Worm (Caenorhabditis elegans): ENCODE results near the gene sel-12.

- TF ChIP-seq ztf-4 (tag; optimal IDR thresholded peaks at IDR 0.05) (no peak), fkh-4 (tag; optimal IDR thresholded peaks at IDR 0.05; ENCODE audit: borderline replicate concordance) (no peak), nhr-11 (tag; optimal IDR thresholded peaks at IDR 0.05) (no peak), lin-35 (GFP tag; optimal IDR thresholded peaks at IDR 0.05) (no peak), nhr-90 (tag; optimal IDR thresholded peaks at IDR 0.05; ENCODE audit: poor library complexity) (no peak), mdl-1 (tag; optimal IDR thresholded peaks at IDR 0.05) (no peak), unc-130 (tag; optimal IDR thresholded peaks at IDR 0.05) (no peak), ceh-82 (tag; optimal IDR thresholded peaks at IDR 0.05) (no peak), nhr-76 (tag; optimal IDR thresholded peaks at IDR 0.05) (no peak), unc-62 (GFP tag; optimal IDR thresholded peaks at IDR 0.05) (no peak), aha-1 (tag; optimal IDR thresholded peaks at IDR 0.05) (no peak), unc-86 (tag; optimal IDR thresholded peaks at IDR 0.05) (no peak)
Observed at ce11 chrX:912564-912963, 3.1 kb upstream of the sel-12 start.
